Worm (Caenorhabditis elegans): ENCODE data around the gene epg-3.

- no peak for TF ChIP-seq blmp-1 (tag; optimal IDR thresholded peaks at IDR 0.05)
- no peak for TF ChIP-seq unc-39 (tag; optimal IDR thresholded peaks at IDR 0.05)
- TF ChIP-seq sem-2 (GFP tag; optimal IDR thresholded peaks at IDR 0.05): no peak
- TF ChIP-seq ztf-11 (tag; optimal IDR thresholded peaks at IDR 0.05): no peak
Measured at ce11 chrIII:12971828-12972379, 37.4 kb downstream of the epg-3 start.

Measured in whole organism, mixed stage, embryonic.